Worm (Caenorhabditis elegans) whole organism, L2 larva: ENCODE data around the gene Y2H9A.4.

ENCODE experiments used
- aly-2 ChIP-seq: fragments of 150-350 bp; optimal IDR thresholded peaks from 2 replicates; lab custom pipeline; 2014; ENCODE audit warnings: missing biosample characterization, missing genetic modification characterization
- ama-1 ChIP-seq: fragments of 150-350 bp; optimal IDR thresholded peaks from 2 replicates; lab custom pipeline; 2018; ENCODE audit warnings: inconsistent platforms

ce11 chrV:13414585-13414984 is 31.1 kb upstream of the Y2H9A.4 start, which contains the start of gene cut-2:
- TF ChIP-seq ama-1 (lab: Kevin White, UChicago): no peak
- no peak for TF ChIP-seq aly-2 (tag; lab: Kevin White, UChicago)
